Worm (Caenorhabditis elegans) whole organism, L4/young adult: ENCODE data around the gene syp-1.

Experiments used
- W03F9.2 ChIP-seq: fragments of 150-350 bp; optimal IDR thresholded peaks from 2 replicates; lab custom pipeline; 2014; ENCODE audit warnings: missing biosample characterization, missing genetic modification characterization
- him-1 ChIP-seq: sonication (generic microtip); optimal IDR thresholded peaks from 2 replicates; lab custom pipeline; 2016; ENCODE audit warnings: missing genotype, missing genetic modification reagents, missing genetic modification characterization, missing compliant biosample characterization

DNA sequence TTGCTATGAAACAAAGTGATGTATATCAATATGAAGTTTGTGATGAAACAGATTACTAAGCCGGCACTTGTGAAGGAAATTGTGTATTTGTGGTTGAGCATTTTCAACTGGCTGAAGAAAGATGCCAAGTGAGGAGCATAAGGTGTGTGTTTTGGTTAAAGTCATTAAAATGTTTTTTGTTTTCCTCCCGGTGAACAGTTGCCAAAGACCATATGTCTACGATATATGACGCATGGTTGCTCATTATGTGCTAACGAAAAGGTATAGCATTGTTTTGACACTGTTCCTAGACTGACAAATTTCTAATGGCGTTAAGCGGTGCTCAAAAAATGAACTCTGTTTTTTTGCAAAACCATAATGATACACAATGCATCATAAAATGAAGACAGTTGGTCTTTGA lies 12.9 kb downstream of the syp-1 start, which contains the start of gene str-55:
- TF ChIP-seq him-1 (no peak), W03F9.2 (tag; lab: Kevin White, UChicago) (no peak)
